Fruit fly (Drosophila melanogaster) whole organism, wandering third instar larva: ENCODE data around the gene RhoGAP92B.

Source experiments
- Abd-B ChIP-seq: fragments of >200 bp; optimal IDR thresholded peaks from 2 replicates; lab custom pipeline; 2017; ENCODE audit warnings: missing biosample characterization, missing genetic modification characterization
- CG32264 ChIP-seq: fragments of 200-800 bp; sonication (Bioruptor generic); optimal IDR thresholded peaks from 2 replicates; lab custom pipeline; 2016; ENCODE audit warnings: missing biosample characterization, missing genetic modification characterization
- CG9705 ChIP-seq: fragments of 200-800 bp; sonication (Bioruptor generic); optimal IDR thresholded peaks from 2 replicates; lab custom pipeline; 2018; ENCODE audit warnings: missing biosample characterization, mild to moderate bottlenecking, missing genetic modification characterization
- CrebA ChIP-seq: fragments of 200-800 bp; sonication (Bioruptor generic); optimal IDR thresholded peaks from 2 replicates; lab custom pipeline; 2016; ENCODE audit warnings: missing biosample characterization, mild to moderate bottlenecking, missing genetic modification characterization, borderline replicate concordance
- Dfd ChIP-seq: fragments of >200 bp; optimal IDR thresholded peaks from 2 replicates; lab custom pipeline; 2017; ENCODE audit warnings: missing biosample characterization, missing genetic modification characterization
- Dif ChIP-seq: fragments of 200-275, 200-300 bp; sonication (Bioruptor generic); optimal IDR thresholded peaks from 2 replicates; lab custom pipeline; 2018; ENCODE audit warnings: missing biosample characterization, missing genetic modification characterization; ENCODE audit not compliant: partially characterized antibody
- GATAd ChIP-seq: sonication (Bioruptor generic); optimal IDR thresholded peaks from 2 replicates; lab custom pipeline; 2016; ENCODE audit warnings: missing biosample characterization, missing genetic modification characterization
- HLH106 ChIP-seq: fragments of 200-800 bp; optimal IDR thresholded peaks from 3 replicates; lab custom pipeline; 2019; ENCODE audit warnings: missing biosample characterization, mild to moderate bottlenecking, missing genetic modification characterization, moderate library complexity
- Hnf4 ChIP-seq: fragments of 200-800 bp; sonication (Bioruptor generic); optimal IDR thresholded peaks from 2 replicates; lab custom pipeline; 2016; ENCODE audit warnings: missing biosample characterization, mild to moderate bottlenecking, missing genetic modification characterization
- Hr78 ChIP-seq: fragments of >200 bp; optimal IDR thresholded peaks from 2 replicates; lab custom pipeline; 2017; ENCODE audit warnings: missing biosample characterization, missing genetic modification characterization
- Hr83 ChIP-seq: fragments of 200-300 bp; sonication (Bioruptor generic); optimal IDR thresholded peaks from 2 replicates; lab custom pipeline; 2016; ENCODE audit warnings: missing biosample characterization, mild to moderate bottlenecking, missing genetic modification characterization, moderate library complexity; ENCODE audit not compliant: poor library complexity, severe bottlenecking
- Jra ChIP-seq: sonication (Bioruptor generic); optimal IDR thresholded peaks from 2 replicates; lab custom pipeline; 2016; ENCODE audit warnings: missing biosample characterization, missing genetic modification characterization
- Mio ChIP-seq: sonication (Bioruptor generic); optimal IDR thresholded peaks from 2 replicates; lab custom pipeline; 2016; ENCODE audit warnings: missing biosample characterization, missing genetic modification characterization
- Myc ChIP-seq: fragments of >200 bp; optimal IDR thresholded peaks from 2 replicates; lab custom pipeline; 2017
- N ChIP-seq: fragments of >200 bp; optimal IDR thresholded peaks from 2 replicates; lab custom pipeline; 2018; ENCODE audit warnings: missing biosample characterization, missing external identifiers, missing genetic modification characterization
- OdsH ChIP-seq: fragments of 200-800 bp; sonication (Bioruptor generic); optimal IDR thresholded peaks from 2 replicates; lab custom pipeline; 2016; ENCODE audit warnings: missing biosample characterization, mild to moderate bottlenecking, missing genetic modification characterization
- Rel ChIP-seq, 2 experiments: fragments of 200-800 bp; sonication (Bioruptor generic) in 1 of 2; optimal IDR thresholded peaks; 2 replicates in 1 of 2; 3 replicates in 1 of 2; lab custom pipeline; 2016 to 2019; ENCODE audit warnings: mild to moderate bottlenecking in 2 of 2, missing biosample characterization in 2 of 2, missing genetic modification characterization in 2 of 2, moderate library complexity in 1 of 2
- Sp1 ChIP-seq: fragments of 200-800 bp; sonication (Bioruptor generic); optimal IDR thresholded peaks from 3 replicates; lab custom pipeline; 2019; ENCODE audit warnings: missing biosample characterization, mild to moderate bottlenecking, missing genetic modification characterization, moderate library complexity
- Vsx2 ChIP-seq: fragments of 200-300, 225-300 bp; sonication (Bioruptor generic); optimal IDR thresholded peaks from 2 replicates; lab custom pipeline; 2018; ENCODE audit warnings: missing biosample characterization, missing genetic modification characterization; ENCODE audit not compliant: partially characterized antibody
- br ChIP-seq: fragments of 200-800 bp; sonication (Bioruptor generic); optimal IDR thresholded peaks from 2 replicates; lab custom pipeline; 2016; ENCODE audit warnings: missing biosample characterization, missing genetic modification characterization
- brk ChIP-seq: fragments of 200-800 bp; sonication (Bioruptor generic); optimal IDR thresholded peaks from 2 replicates; lab custom pipeline; 2016; ENCODE audit warnings: missing biosample characterization, mild to moderate bottlenecking, missing genetic modification characterization
- dl ChIP-seq, 2 experiments: fragments of 175-275, 200-275 bp in 1 of 2; fragments of 200-275 bp in 1 of 2; sonication (Bioruptor generic); optimal IDR thresholded peaks; lab custom pipeline; 2018; ENCODE audit warnings: mild to moderate bottlenecking in 2 of 2, missing biosample characterization in 2 of 2, missing genetic modification characterization in 2 of 2, moderate library complexity in 2 of 2; ENCODE audit not compliant: partially characterized antibody in 2 of 2, insufficient read depth in 1 of 2
- dmrt93B ChIP-seq: fragments of 200-800 bp; sonication (Bioruptor generic); optimal IDR thresholded peaks from 2 replicates; lab custom pipeline; 2018; ENCODE audit warnings: missing biosample characterization, mild to moderate bottlenecking, missing genetic modification characterization
- dsf ChIP-seq: sonication (Bioruptor generic); optimal IDR thresholded peaks from 2 replicates; lab custom pipeline; 2016; ENCODE audit warnings: missing biosample characterization, missing genetic modification characterization, borderline replicate concordance
- ey ChIP-seq: fragments of 200-800 bp; sonication (Bioruptor generic); optimal IDR thresholded peaks from 2 replicates; lab custom pipeline; 2016; ENCODE audit warnings: missing biosample characterization, missing genetic modification characterization
- foxo ChIP-seq, 2 experiments: fragments of 200-800 bp; sonication (Bioruptor generic); optimal IDR thresholded peaks; 2 replicates in 1 of 2; 3 replicates in 1 of 2; lab custom pipeline; 2016 to 2017; ENCODE audit warnings: missing biosample characterization in 2 of 2, missing genetic modification characterization in 2 of 2
- fru ChIP-seq: fragments of 200-800 bp; sonication (Bioruptor generic); optimal IDR thresholded peaks from 3 replicates; lab custom pipeline; 2016; ENCODE audit warnings: missing biosample characterization, mild to moderate bottlenecking, missing genetic modification characterization
- h ChIP-seq: fragments of 200-800 bp; sonication (Bioruptor generic); optimal IDR thresholded peaks from 3 replicates; lab custom pipeline; 2016; ENCODE audit warnings: missing biosample characterization, mild to moderate bottlenecking, missing genetic modification characterization
- jim ChIP-seq: fragments of 175-275, 200-325 bp; sonication (Bioruptor generic); optimal IDR thresholded peaks from 2 replicates; lab custom pipeline; 2016; ENCODE audit warnings: missing biosample characterization, mild to moderate bottlenecking, missing genetic modification characterization
- lola ChIP-seq: fragments of >200 bp; optimal IDR thresholded peaks from 2 replicates; lab custom pipeline; 2017; ENCODE audit warnings: missing biosample characterization, missing genetic modification characterization
- pan ChIP-seq: fragments of >200 bp; optimal IDR thresholded peaks from 2 replicates; lab custom pipeline; 2017
- psq ChIP-seq: fragments of 200-800 bp; sonication (Bioruptor generic); optimal IDR thresholded peaks from 3 replicates; lab custom pipeline; 2017; ENCODE audit warnings: missing biosample characterization, mild to moderate bottlenecking, missing genetic modification characterization, moderate library complexity
- rgr ChIP-seq: fragments of 200-800 bp; sonication (Bioruptor generic); optimal IDR thresholded peaks from 3 replicates; lab custom pipeline; 2016; ENCODE audit warnings: missing biosample characterization, mild to moderate bottlenecking, missing genetic modification characterization
- sage ChIP-seq: fragments of 200-800 bp; sonication (Bioruptor generic); optimal IDR thresholded peaks from 2 replicates; lab custom pipeline; 2016; ENCODE audit warnings: missing biosample characterization, mild to moderate bottlenecking, missing genetic modification characterization
- sv ChIP-seq: fragments of 200-800 bp; sonication (Bioruptor generic); optimal IDR thresholded peaks from 3 replicates; lab custom pipeline; 2016; ENCODE audit warnings: missing biosample characterization, missing genetic modification characterization
- tai ChIP-seq: sonication (Bioruptor generic); optimal IDR thresholded peaks from 2 replicates; lab custom pipeline; 2016; ENCODE audit warnings: missing biosample characterization, missing genetic modification characterization
- usp ChIP-seq: fragments of >200 bp; optimal IDR thresholded peaks from 2 replicates; lab custom pipeline; 2017; ENCODE audit warnings: missing biosample characterization, missing genetic modification characterization
- woc ChIP-seq: sonication (Bioruptor generic); optimal IDR thresholded peaks from 2 replicates; lab custom pipeline; 2016; ENCODE audit warnings: missing biosample characterization, mild to moderate bottlenecking, missing genetic modification characterization

Gene RhoGAP92B

DNA sequence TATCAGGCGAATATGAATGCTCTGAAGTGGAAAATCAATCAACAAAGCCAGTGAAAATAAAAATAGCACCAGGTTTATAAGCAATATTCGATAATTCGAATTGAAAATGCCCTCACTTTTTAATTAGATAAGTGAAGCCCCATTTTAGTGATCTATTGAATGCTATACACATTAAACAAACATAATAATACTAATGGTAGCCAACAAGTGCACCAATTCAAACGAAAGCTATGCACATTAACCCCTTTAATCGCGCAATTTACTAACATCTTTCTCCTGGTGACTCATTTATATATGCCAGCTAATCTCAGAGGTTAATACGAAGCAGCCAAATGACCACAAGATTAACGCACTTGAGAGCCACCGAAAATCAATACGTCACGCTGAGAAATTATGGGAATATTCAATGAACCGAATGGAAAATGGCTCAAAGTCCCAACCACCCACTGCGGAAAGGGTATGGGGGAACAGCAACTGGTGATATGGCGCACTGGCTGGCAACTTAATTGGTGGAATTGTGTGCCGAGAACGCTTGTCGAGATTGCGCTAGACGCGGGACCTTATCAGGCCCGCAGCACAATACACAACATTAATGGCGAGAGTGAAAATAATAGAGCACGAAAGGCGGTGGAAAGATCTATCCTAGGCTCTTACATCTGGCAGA, 45.5 kb upstream of the RhoGAP92B start:
- TF ChIP-seq psq (GFP tag; lab: Kevin White, UChicago) (peak; percentile 40), CrebA (GFP tag; lab: Kevin White, UChicago) (no peak), Myc (no peak), Mio (GFP tag; lab: Kevin White, UChicago) (no peak), fru (GFP tag; lab: Kevin White, UChicago) (peak; percentile 32), Hnf4 (GFP tag; lab: Kevin White, UChicago) (peak; percentile 24), usp (GFP tag; lab: Kevin White, UChicago) (no peak), Rel (GFP tag; optimal IDR thresholded peaks at IDR 0.05; lab: Kevin White, UChicago) (no peak), Rel (tag; optimal IDR thresholded peaks at IDR 0.05; lab: Kevin White, UChicago) (peak; percentile 49), ey (GFP tag; lab: Kevin White, UChicago) (peak; percentile 30), HLH106 (peak; percentile 8), Abd-B (GFP tag; lab: Kevin White, UChicago) (no peak), brk (GFP tag; lab: Kevin White, UChicago) (no peak), sage (GFP tag; lab: Kevin White, UChicago) (no peak), OdsH (peak; percentile 28), Hr78 (GFP tag; lab: Kevin White, UChicago) (no peak), GATAd (GFP tag; lab: Kevin White, UChicago) (no peak), br (GFP tag; lab: Kevin White, UChicago) (peak; percentile 76), pan (lab: Kevin White, UChicago) (no peak), foxo (GFP tag; optimal IDR thresholded peaks at IDR 0.05; lab: Kevin White, UChicago) (peak in 1 of 2 experiments; percentile 27), h (peak; percentile 57)

dm6 chr3R:19860996-19861719, 43.8 kb upstream of the RhoGAP92B start, which contains the start of the genes Ire1 and Mrm2:
Ire1 (minus strand) TSS chr3R:19861291.
Mrm2 (plus strand) TSS chr3R:19861610.
- peak; percentile 63 for TF ChIP-seq psq (GFP tag; lab: Kevin White, UChicago)
- TF ChIP-seq HLH106: peak; percentile 80
- TF ChIP-seq N (GFP tag; lab: Kevin White, UChicago): peak; percentile 100
- peak; percentile 73 for TF ChIP-seq br (GFP tag; lab: Kevin White, UChicago)
- peak; percentile 84 for TF ChIP-seq Hnf4 (GFP tag; lab: Kevin White, UChicago)
- peak; percentile 68 for TF ChIP-seq Abd-B (GFP tag; lab: Kevin White, UChicago)
- TF ChIP-seq woc (GFP tag; lab: Kevin White, UChicago): peak; percentile 84
- TF ChIP-seq dsf (GFP tag; lab: Kevin White, UChicago): peak; percentile 43
- TF ChIP-seq rgr (GFP tag; lab: Kevin White, UChicago): peak; percentile 82
- no peak for TF ChIP-seq GATAd (GFP tag; lab: Kevin White, UChicago)
- peak; percentile 61 for TF ChIP-seq CG9705 (GFP tag; lab: Kevin White, UChicago)
- peak; percentile 65 for TF ChIP-seq Sp1 (GFP tag; lab: Kevin White, UChicago)
- TF ChIP-seq Dif (GFP tag; lab: Kevin White, UChicago): peak; percentile 60
- TF ChIP-seq Mio (GFP tag; lab: Kevin White, UChicago): no peak
- peak; percentile 68 for TF ChIP-seq Jra (GFP tag; lab: Kevin White, UChicago)
- TF ChIP-seq Dfd (GFP tag; lab: Kevin White, UChicago): no peak
- no peak for TF ChIP-seq Vsx2 (GFP tag; lab: Kevin White, UChicago)
- TF ChIP-seq pan (lab: Kevin White, UChicago): no peak
- no peak for TF ChIP-seq tai
- TF ChIP-seq CG32264: no peak
- TF ChIP-seq Myc: no peak
- TF ChIP-seq OdsH: peak; percentile 63
- peak; percentile 89 for TF ChIP-seq Hr78 (GFP tag; lab: Kevin White, UChicago)
- TF ChIP-seq fru (GFP tag; lab: Kevin White, UChicago): peak; percentile 70
- TF ChIP-seq dmrt93B (GFP tag; lab: Kevin White, UChicago): peak; percentile 63
- TF ChIP-seq ey (GFP tag; lab: Kevin White, UChicago): peak; percentile 76
- TF ChIP-seq sv (GFP tag; lab: Kevin White, UChicago): peak; percentile 75
- TF ChIP-seq Rel (GFP tag; optimal IDR thresholded peaks at IDR 0.05; lab: Kevin White, UChicago): no peak
- TF ChIP-seq Rel (tag; optimal IDR thresholded peaks at IDR 0.05; lab: Kevin White, UChicago): peak; percentile 60
- TF ChIP-seq brk (GFP tag; lab: Kevin White, UChicago): no peak
- peak in 1 of 2 experiments; percentile 85 for TF ChIP-seq foxo (GFP tag; optimal IDR thresholded peaks at IDR 0.05; lab: Kevin White, UChicago)
- TF ChIP-seq CrebA (GFP tag; lab: Kevin White, UChicago): no peak
- peak; percentile 63 for TF ChIP-seq Hr83 (GFP tag; lab: Kevin White, UChicago)
- no peak for TF ChIP-seq usp (GFP tag; lab: Kevin White, UChicago)
- peak; percentile 97 for TF ChIP-seq lola (GFP tag; lab: Kevin White, UChicago)
- TF ChIP-seq h: peak; percentile 77
- no peak for TF ChIP-seq dl (GFP tag; optimal IDR thresholded peaks at IDR 0.05; lab: Kevin White, UChicago; ENCODE audit: insufficient read depth in 1 of 2, partially characterized antibody in 2 of 2)
- TF ChIP-seq sage (GFP tag; lab: Kevin White, UChicago): no peak
- TF ChIP-seq jim (GFP tag; lab: Kevin White, UChicago): peak; percentile 67
